Fruit fly (Drosophila melanogaster) whole organism, prepupa: ENCODE data around the gene Pld3.

Experiments used
- CG10631 ChIP-seq: fragments of 200-800 bp; sonication (Bioruptor generic); optimal IDR thresholded peaks from 2 replicates; lab custom pipeline; 2016; ENCODE audit warnings: missing biosample characterization, missing genetic modification characterization
- CG10669 ChIP-seq: fragments of 200-800 bp; sonication (Bioruptor generic); optimal IDR thresholded peaks from 3 replicates; lab custom pipeline; 2018; ENCODE audit warnings: missing biosample characterization, mild to moderate bottlenecking, missing genetic modification characterization, moderate library complexity
- CG11294 ChIP-seq: fragments of 200-800 bp; sonication (Bioruptor generic); IDR thresholded peaks from 2 replicates; pipeline ENCODE4 v1.3.6; 2022; ENCODE audit warnings: missing biosample characterization, missing genetic modification characterization
- CG11762 ChIP-seq: fragments of 200-800 bp; sonication (Bioruptor generic); optimal IDR thresholded peaks from 3 replicates; lab custom pipeline; 2016; ENCODE audit warnings: missing biosample characterization, missing genetic modification characterization; ENCODE audit not compliant: insufficient read depth
- CG11902 ChIP-seq: fragments of 200-800 bp; sonication (Bioruptor generic); optimal IDR thresholded peaks from 3 replicates; lab custom pipeline; 2016; ENCODE audit warnings: missing biosample characterization, missing genetic modification characterization
- CG15336 ChIP-seq: fragments of 200-800 bp; sonication (Bioruptor generic); IDR thresholded peaks from 2 replicates; pipeline ENCODE4 v1.3.6; 2022; ENCODE audit warnings: missing biosample characterization, missing genetic modification characterization
- CG31627 ChIP-seq: fragments of 200-800 bp; sonication (Bioruptor generic); optimal IDR thresholded peaks from 3 replicates; lab custom pipeline; 2016; ENCODE audit warnings: missing biosample characterization, missing genetic modification characterization
- CG32006 ChIP-seq: fragments of 200-800 bp; sonication (Bioruptor generic); optimal IDR thresholded peaks from 3 replicates; lab custom pipeline; 2017; ENCODE audit warnings: missing biosample characterization, mild to moderate bottlenecking, missing genetic modification characterization
- CG3919 ChIP-seq: fragments of 200-800 bp; sonication (Bioruptor generic); optimal IDR thresholded peaks from 3 replicates; lab custom pipeline; 2016; ENCODE audit warnings: missing biosample characterization, missing genetic modification characterization
- CG4318 ChIP-seq: fragments of 200-800 bp; sonication (Bioruptor generic); optimal IDR thresholded peaks from 3 replicates; lab custom pipeline; 2017; ENCODE audit warnings: missing biosample characterization, mild to moderate bottlenecking, missing genetic modification characterization
- CG6163 ChIP-seq: fragments of 200-800 bp; sonication (Bioruptor generic); IDR thresholded peaks from 3 replicates; pipeline ENCODE4 v1.3.6; 2022; ENCODE audit warnings: missing biosample characterization, missing genetic modification characterization
- CG6276 ChIP-seq: fragments of 200-800 bp; sonication (Bioruptor generic); optimal IDR thresholded peaks from 2 replicates; lab custom pipeline; 2017; ENCODE audit warnings: missing biosample characterization, mild to moderate bottlenecking, missing genetic modification characterization
- CG7368 ChIP-seq: fragments of 200-800 bp; sonication (Bioruptor generic); optimal IDR thresholded peaks from 3 replicates; lab custom pipeline; 2016; ENCODE audit warnings: missing biosample characterization, missing genetic modification characterization
- CG8119 ChIP-seq: fragments of 200-800 bp; sonication (Bioruptor generic); IDR thresholded peaks from 3 replicates; pipeline ENCODE4 v1.3.6; 2022; ENCODE audit warnings: missing biosample characterization, missing genetic modification characterization
- Eip75B ChIP-seq: fragments of 200-800 bp; sonication (Bioruptor generic); optimal IDR thresholded peaks from 3 replicates; lab custom pipeline; 2016; ENCODE audit warnings: missing biosample characterization, missing genetic modification characterization
- Eip78C ChIP-seq: fragments of 200-800 bp; sonication (Bioruptor generic); peaks from one replicate; lab custom pipeline; 2016; ENCODE audit warnings: missing biosample characterization, missing genetic modification characterization
- Eip93F ChIP-seq: fragments of 200-800 bp; sonication (Bioruptor generic); optimal IDR thresholded peaks from 2 replicates; lab custom pipeline; 2016; ENCODE audit warnings: missing biosample characterization, mild to moderate bottlenecking, missing genetic modification characterization
- Ets21C ChIP-seq: fragments of 200-800 bp; sonication (Bioruptor generic); optimal IDR thresholded peaks from 3 replicates; lab custom pipeline; 2016; ENCODE audit warnings: missing biosample characterization, missing genetic modification characterization
- Ets96B ChIP-seq: fragments of 200-800 bp; optimal IDR thresholded peaks from 2 replicates; lab custom pipeline; 2019; ENCODE audit warnings: missing biosample characterization, mild to moderate bottlenecking, missing genetic modification characterization, moderate library complexity
- Gug ChIP-seq: fragments of 200-800 bp; sonication (Bioruptor generic); IDR thresholded peaks from 2 replicates; pipeline ENCODE4 v1.3.6; 2022; ENCODE audit warnings: missing biosample characterization, missing genetic modification characterization
- Hr38 ChIP-seq: sonication (Bioruptor generic); optimal IDR thresholded peaks from 2 replicates; lab custom pipeline; 2016; ENCODE audit warnings: missing biosample characterization, missing genetic modification characterization
- Hr4 ChIP-seq: fragments of 200-800 bp; sonication (Bioruptor generic); optimal IDR thresholded peaks from 3 replicates; lab custom pipeline; 2016; ENCODE audit warnings: missing biosample characterization, missing genetic modification characterization
- Lpt ChIP-seq: fragments of 200-800 bp; sonication (Bioruptor generic); optimal IDR thresholded peaks from 3 replicates; lab custom pipeline; 2016; ENCODE audit warnings: missing biosample characterization, missing genetic modification characterization
- Met ChIP-seq: fragments of 200-800 bp; sonication (Bioruptor generic); optimal IDR thresholded peaks from 3 replicates; lab custom pipeline; 2016; ENCODE audit warnings: missing biosample characterization, missing genetic modification characterization
- OdsH ChIP-seq: fragments of 200-800 bp; sonication (Bioruptor generic); optimal IDR thresholded peaks from 3 replicates; lab custom pipeline; 2016; ENCODE audit warnings: missing biosample characterization, missing genetic modification characterization
- Smox ChIP-seq: fragments of 200-800 bp; sonication (Bioruptor generic); optimal IDR thresholded peaks from 3 replicates; lab custom pipeline; 2016; ENCODE audit warnings: missing biosample characterization, missing genetic modification characterization
- Sox102F ChIP-seq: fragments of 200-800 bp; sonication (Bioruptor generic); optimal IDR thresholded peaks from 2 replicates; lab custom pipeline; 2016; ENCODE audit warnings: missing biosample characterization, mild to moderate bottlenecking, missing genetic modification characterization
- Sox14 ChIP-seq: fragments of 200-800 bp; sonication (Bioruptor generic); optimal IDR thresholded peaks from 3 replicates; lab custom pipeline; 2016; ENCODE audit warnings: missing biosample characterization, missing genetic modification characterization
- Sox15 ChIP-seq: fragments of 200-800 bp; sonication (Bioruptor generic); optimal IDR thresholded peaks from 3 replicates; lab custom pipeline; 2016; ENCODE audit warnings: missing biosample characterization, missing genetic modification characterization
- achi ChIP-seq: fragments of 200-800 bp; sonication (Bioruptor generic); optimal IDR thresholded peaks from 3 replicates; lab custom pipeline; 2016; ENCODE audit warnings: missing biosample characterization, missing genetic modification characterization
- acj6 ChIP-seq: fragments of 200-800 bp; sonication (Bioruptor generic); optimal IDR thresholded peaks from 3 replicates; lab custom pipeline; 2016; ENCODE audit warnings: missing biosample characterization, missing genetic modification characterization
- cyc ChIP-seq: fragments of 200-800 bp; sonication (Bioruptor generic); optimal IDR thresholded peaks from 3 replicates; lab custom pipeline; 2016; ENCODE audit warnings: missing biosample characterization, missing genetic modification characterization
- eg ChIP-seq: fragments of 200-800 bp; sonication (Bioruptor generic); IDR thresholded peaks from 3 replicates; pipeline ENCODE4 v1.3.6; 2022; ENCODE audit warnings: missing biosample characterization, missing genetic modification characterization
- fd59A ChIP-seq: fragments of 200-800 bp; sonication (Bioruptor generic); optimal IDR thresholded peaks from 2 replicates; lab custom pipeline; 2017; ENCODE audit warnings: missing biosample characterization, mild to moderate bottlenecking, missing genetic modification characterization, missing genetic modification reagents
- fd85E ChIP-seq: fragments of 200-800 bp; sonication (Bioruptor generic); optimal IDR thresholded peaks from 3 replicates; lab custom pipeline; 2016; ENCODE audit warnings: missing biosample characterization, missing genetic modification characterization
- lz ChIP-seq: fragments of 200-800 bp; sonication (Bioruptor generic); optimal IDR thresholded peaks from 3 replicates; lab custom pipeline; 2016; ENCODE audit warnings: missing biosample characterization, missing genetic modification characterization
- net ChIP-seq: fragments of 200-800 bp; sonication (Bioruptor generic); optimal IDR thresholded peaks from 3 replicates; lab custom pipeline; 2016; ENCODE audit warnings: missing biosample characterization, missing genetic modification characterization
- pdm3 ChIP-seq: fragments of 200-800 bp; sonication (Bioruptor generic); optimal IDR thresholded peaks from 3 replicates; lab custom pipeline; 2016; ENCODE audit warnings: missing biosample characterization, missing genetic modification characterization
- ss ChIP-seq, 2 experiments: fragments of 200-800 bp; sonication (Bioruptor generic); optimal IDR thresholded peaks; 2 replicates in 1 of 2; 3 replicates in 1 of 2; lab custom pipeline; 2017 to 2018; ENCODE audit warnings: mild to moderate bottlenecking in 2 of 2, missing biosample characterization in 2 of 2, missing genetic modification characterization in 2 of 2, moderate library complexity in 1 of 2
- svp ChIP-seq: fragments of 200-800 bp; sonication (Bioruptor generic); peaks from one replicate; lab custom pipeline; 2016; ENCODE audit warnings: missing biosample characterization, missing genetic modification characterization
- topi ChIP-seq: fragments of 200-800 bp; sonication (Bioruptor generic); optimal IDR thresholded peaks from 3 replicates; lab custom pipeline; 2016; ENCODE audit warnings: missing biosample characterization, missing genetic modification characterization

The Pld3 gene

DNA sequence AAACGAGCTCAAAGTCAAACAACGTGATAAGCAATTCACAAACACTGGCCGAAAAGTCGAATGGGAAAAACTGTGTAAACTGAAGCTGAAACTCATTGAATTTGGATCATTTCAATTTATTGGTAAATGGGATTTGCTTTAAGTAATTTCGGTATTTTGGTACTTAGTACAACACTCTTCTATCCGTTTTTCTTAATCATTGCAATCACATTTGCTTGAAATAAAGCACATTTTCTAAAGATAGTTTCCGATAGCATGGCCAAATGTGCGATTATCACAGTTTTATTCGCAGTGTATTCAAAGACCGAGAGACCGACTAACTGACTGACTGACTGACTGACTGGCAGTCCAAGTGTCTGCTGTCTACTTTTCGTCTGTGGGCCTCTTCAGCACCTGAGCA lies 37.9 kb downstream of the Pld3 start (continued):
- no peak for TF ChIP-seq Ets21C
- 0 out of 3 replicates have a peak, but pooled peaks have one; percentile 18 for TF ChIP-seq eg
- TF ChIP-seq Lpt (GFP tag; lab: Kevin White, UChicago) = no peak
- no peak for TF ChIP-seq CG7368 (GFP tag; lab: Kevin White, UChicago)
- peak; percentile 16 for TF ChIP-seq CG10631 (GFP tag; lab: Kevin White, UChicago)
- TF ChIP-seq pdm3 (GFP tag; lab: Kevin White, UChicago) = peak; percentile 34
- peak; percentile 53 for TF ChIP-seq Hr4 (GFP tag; lab: Kevin White, UChicago)
- no peak for TF ChIP-seq Eip75B (GFP tag; lab: Kevin White, UChicago)

DNA sequence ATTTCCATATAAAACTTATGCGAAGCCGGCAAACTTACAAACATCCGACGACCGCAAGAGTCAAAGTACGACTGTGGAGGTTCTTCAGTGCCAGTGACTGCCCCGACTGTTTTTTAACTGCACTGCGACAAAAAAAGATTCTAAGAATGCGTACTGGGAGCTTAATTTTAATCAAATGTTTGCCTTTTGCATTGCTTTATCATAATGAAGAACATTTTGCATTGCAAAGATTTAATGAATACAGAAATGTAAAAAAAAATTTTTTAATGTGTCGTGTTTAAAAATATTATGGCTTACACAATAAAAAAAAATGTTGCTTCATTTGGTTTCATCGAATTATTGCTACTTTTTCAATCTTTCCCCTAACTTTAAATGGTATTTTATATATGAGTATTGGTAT lies 38.5 kb downstream of the Pld3 start:
- TF ChIP-seq achi (GFP tag; lab: Kevin White, UChicago) (peak; percentile 35), CG31627 (GFP tag; lab: Kevin White, UChicago) (peak; percentile 3), net (GFP tag; lab: Kevin White, UChicago) (peak; percentile 48), pdm3 (GFP tag; lab: Kevin White, UChicago) (peak; percentile 21), Met (GFP tag; lab: Kevin White, UChicago) (peak; percentile 16), Hr4 (GFP tag; lab: Kevin White, UChicago) (peak; percentile 52), eg (peak; percentile 61; the same call in 2 of the 3 replicates), Eip78C (GFP tag; lab: Kevin White, UChicago) (peak; percentile 78), CG11762 (GFP tag; lab: Kevin White, UChicago) (peak; percentile 38), Lpt (GFP tag; lab: Kevin White, UChicago) (peak; percentile 28), Gug (no peak), Smox (GFP tag; lab: Kevin White, UChicago) (peak; percentile 29), cyc (GFP tag; lab: Kevin White, UChicago) (peak; percentile 10), CG4318 (GFP tag; lab: Kevin White, UChicago) (peak; percentile 23), CG6163 (GFP tag; lab: Robert Waterston, UW) (peak; percentile 67; the same call in 2 of the 3 replicates), CG8119 (GFP tag; lab: Robert Waterston, UW) (0 out of 3 replicates have a peak, but pooled peaks have one; percentile 43), Sox14 (GFP tag; lab: Kevin White, UChicago) (peak; percentile 26), topi (GFP tag; lab: Kevin White, UChicago) (peak; percentile 27), lz (no peak), Sox15 (no peak), Sox102F (GFP tag; lab: Kevin White, UChicago) (peak; percentile 17), CG10669 (GFP tag; lab: Kevin White, UChicago) (peak; percentile 22), Eip93F (GFP tag; lab: Kevin White, UChicago) (no peak), CG11294 (GFP tag; lab: Robert Waterston, UW) (0 out of 2 replicates have a peak, but pooled peaks have one; percentile 10), CG10631 (GFP tag; lab: Kevin White, UChicago) (peak; percentile 17), OdsH (GFP tag; lab: Kevin White, UChicago) (peak; percentile 34), Ets21C (peak; percentile 5), fd85E (GFP tag; lab: Kevin White, UChicago) (no peak), CG11902 (GFP tag; lab: Kevin White, UChicago) (no peak), Ets96B (tag; lab: Kevin White, UChicago) (no peak), ss (GFP tag; optimal IDR thresholded peaks at IDR 0.05; lab: Kevin White, UChicago) (no peak), acj6 (GFP tag; lab: Kevin White, UChicago) (peak; percentile 35), svp (peak; percentile 71), fd59A (no peak), CG6276 (GFP tag; lab: Kevin White, UChicago) (peak; percentile 36), Eip75B (GFP tag; lab: Kevin White, UChicago) (no peak), CG3919 (GFP tag; lab: Kevin White, UChicago) (peak; percentile 47), CG15336 (GFP tag; lab: Robert Waterston, UW) (peak; percentile 49), Hr38 (GFP tag; lab: Kevin White, UChicago) (no peak), CG32006 (GFP tag; lab: Kevin White, UChicago) (peak; percentile 56)
